Worm (Caenorhabditis elegans) whole organism, midembryonic: ENCODE measurements around the gene K11H12.5.

Experiments
- klf-2 ChIP-seq: fragments of 200-800 bp; sonication (Bioruptor generic); conservative IDR thresholded peaks from 2 replicates; pipeline ENCODE4 v1.3.6; 2022; ENCODE audit warnings: missing genetic modification reagents, missing genetic modification characterization, missing compliant biosample characterization
- ref-1 ChIP-seq: fragments of 200-800 bp; sonication (Bioruptor generic); conservative IDR thresholded peaks from 2 replicates; pipeline ENCODE4 v1.3.6; 2022; ENCODE audit warnings: missing genetic modification reagents, missing genetic modification characterization, missing compliant biosample characterization

ce11 chrIV:659585-659984 lies 16.8 kb upstream of the K11H12.5 start:
- TF ChIP-seq ref-1 (GFP tag; lab: Robert Waterston, UW) (no peak), klf-2 (GFP tag; lab: Robert Waterston, UW) (no peak)
